Fruit fly (Drosophila melanogaster) whole organism, embryonic: ENCODE data around the gene Mer.

Experiments used
- Abd-B ChIP-seq: fragments of 200-800 bp; sonication (Bioruptor generic); optimal IDR thresholded peaks from 2 replicates; lab custom pipeline; 2018; ENCODE audit warnings: missing biosample characterization, mild to moderate bottlenecking, missing genetic modification characterization, moderate library complexity
- CG10654 ChIP-seq: fragments of 200-800 bp; sonication (Bioruptor generic); optimal IDR thresholded peaks from 2 replicates; lab custom pipeline; 2016; ENCODE audit warnings: missing biosample characterization, missing genetic modification characterization
- CG12155 ChIP-seq: fragments of 200-800 bp; sonication (Bioruptor generic); optimal IDR thresholded peaks from 3 replicates; lab custom pipeline; 2016; ENCODE audit warnings: missing biosample characterization, missing genetic modification characterization
- CG12299 ChIP-seq: fragments of 200-800 bp; sonication (Bioruptor generic); optimal IDR thresholded peaks from 2 replicates; lab custom pipeline; 2018; ENCODE audit warnings: missing biosample characterization, mild to moderate bottlenecking, missing genetic modification characterization
- CG12744 ChIP-seq: fragments of 200-800 bp; sonication (Bioruptor generic); optimal IDR thresholded peaks from 2 replicates; lab custom pipeline; 2016; ENCODE audit warnings: missing biosample characterization, missing genetic modification characterization
- CG13287 ChIP-seq: fragments of 200-800 bp; sonication (Bioruptor generic); IDR thresholded peaks from 2 replicates; pipeline ENCODE4 v1.3.6; 2022; ENCODE audit warnings: missing biosample characterization, missing genetic modification characterization; ENCODE audit not compliant: partially characterized antibody
- CG13424 ChIP-seq: fragments of 200-800 bp; sonication (Bioruptor generic); optimal IDR thresholded peaks from 2 replicates; lab custom pipeline; 2019; ENCODE audit warnings: missing biosample characterization, mild to moderate bottlenecking, missing genetic modification characterization, moderate library complexity
- CG13894 ChIP-seq: fragments of 200-800 bp; sonication (Bioruptor generic); optimal IDR thresholded peaks from 3 replicates; lab custom pipeline; 2018; ENCODE audit warnings: missing biosample characterization, mild to moderate bottlenecking, missing genetic modification characterization, moderate library complexity
- CG15479 ChIP-seq: fragments of 200-800 bp; sonication (Bioruptor generic); optimal IDR thresholded peaks from 3 replicates; lab custom pipeline; 2019; ENCODE audit warnings: missing biosample characterization, mild to moderate bottlenecking, missing genetic modification characterization, moderate library complexity
- CG2116 ChIP-seq: fragments of 200-800 bp; sonication (Bioruptor generic); optimal IDR thresholded peaks from 3 replicates; lab custom pipeline; 2018; ENCODE audit warnings: missing biosample characterization, mild to moderate bottlenecking, missing genetic modification characterization
- CG2889 ChIP-seq: fragments of 200-800 bp; sonication (Bioruptor generic); IDR thresholded peaks from 3 replicates; pipeline ENCODE4 v1.3.6; 2022; ENCODE audit warnings: missing biosample characterization, missing genetic modification characterization
- CG32767 ChIP-seq: fragments of 200-800 bp; sonication (Bioruptor generic); IDR thresholded peaks from 2 replicates; pipeline ENCODE4 v1.3.6; 2022; ENCODE audit warnings: missing biosample characterization, missing genetic modification characterization
- CG34422 ChIP-seq: fragments of 200-800 bp; sonication (Bioruptor generic); IDR thresholded peaks from 3 replicates; pipeline ENCODE4 v1.3.6; 2022; ENCODE audit warnings: missing biosample characterization, missing genetic modification characterization
- CG8478 ChIP-seq: fragments of >200 bp; optimal IDR thresholded peaks from 2 replicates; lab custom pipeline; 2018
- CTCF ChIP-seq: fragments of 200-800 bp; sonication (Bioruptor generic); optimal IDR thresholded peaks from 2 replicates; lab custom pipeline; 2017; ENCODE audit warnings: missing biosample characterization, mild to moderate bottlenecking, missing genetic modification characterization, moderate library complexity
- Eip74EF ChIP-seq, 2 experiments: fragments of 200-800 bp in 1 of 2; fragments of >200 bp in 1 of 2; sonication (Bioruptor generic) in 1 of 2; optimal IDR thresholded peaks; 2 replicates each; lab custom pipeline; 2017 to 2019; ENCODE audit warnings: missing biosample characterization in 2 of 2, missing genetic modification characterization in 2 of 2, mild to moderate bottlenecking in 1 of 2, moderate library complexity in 1 of 2
- Fer2 ChIP-seq: fragments of 200-800 bp; sonication (Bioruptor generic); optimal IDR thresholded peaks from 2 replicates; lab custom pipeline; 2018; ENCODE audit warnings: missing biosample characterization, mild to moderate bottlenecking, missing genetic modification characterization, moderate library complexity
- Hmr ChIP-seq: fragments of 200-800 bp; sonication (Bioruptor generic); optimal IDR thresholded peaks from 3 replicates; lab custom pipeline; 2017; ENCODE audit warnings: mild to moderate bottlenecking, missing biosample characterization, missing genetic modification reagents, missing genetic modification characterization
- Hr78 ChIP-seq, 2 experiments: fragments of 200-800 bp in 1 of 2; fragments of >200 bp in 1 of 2; sonication (Bioruptor generic) in 1 of 2; optimal IDR thresholded peaks; 2 replicates each; lab custom pipeline; 2017 to 2019; ENCODE audit warnings: missing biosample characterization in 2 of 2, missing genetic modification characterization in 2 of 2, mild to moderate bottlenecking in 1 of 2, moderate library complexity in 1 of 2
- MTF-1 ChIP-seq: fragments of 200-800 bp; sonication (Bioruptor generic); optimal IDR thresholded peaks from 2 replicates; lab custom pipeline; 2018; ENCODE audit warnings: missing biosample characterization, mild to moderate bottlenecking, missing genetic modification characterization, borderline replicate concordance
- PHDP ChIP-seq: fragments of 200-800 bp; sonication (Bioruptor generic); optimal IDR thresholded peaks from 3 replicates; lab custom pipeline; 2018; ENCODE audit warnings: missing biosample characterization, mild to moderate bottlenecking, missing genetic modification characterization, moderate library complexity
- Pdp1 ChIP-seq, 2 experiments: fragments of 200-800 bp; sonication (Bioruptor generic); optimal IDR thresholded peaks; 3 replicates each; lab custom pipeline; 2016; ENCODE audit warnings: missing biosample characterization in 2 of 2, missing genetic modification characterization in 2 of 2, mild to moderate bottlenecking in 1 of 2, moderate library complexity in 1 of 2
- Rfx ChIP-seq: fragments of 200-800 bp; sonication (Bioruptor generic); IDR thresholded peaks from 2 replicates; pipeline ENCODE4 v1.3.6; 2022; ENCODE audit warnings: missing biosample characterization, missing genetic modification characterization
- abd-A ChIP-seq: fragments of 200-800 bp; sonication (Bioruptor generic); optimal IDR thresholded peaks from 3 replicates; lab custom pipeline; 2019; ENCODE audit warnings: missing biosample characterization, mild to moderate bottlenecking, missing genetic modification characterization, moderate library complexity
- aop ChIP-seq: fragments of 200-800 bp; sonication (Bioruptor generic); IDR thresholded peaks from 2 replicates; pipeline ENCODE4 v1.3.6; 2022; ENCODE audit warnings: missing biosample characterization, missing genetic modification characterization
- cad ChIP-seq: fragments of >200 bp; optimal IDR thresholded peaks from 2 replicates; lab custom pipeline; 2017; ENCODE audit warnings: missing biosample characterization, missing genetic modification characterization
- chm ChIP-seq: fragments of 200-800 bp; sonication (Bioruptor generic); IDR thresholded peaks from 2 replicates; pipeline ENCODE4 v1.3.6; 2022; ENCODE audit warnings: missing biosample characterization, missing genetic modification characterization
- corto ChIP-seq: fragments of 200-800 bp; sonication (Bioruptor generic); optimal IDR thresholded peaks from 2 replicates; lab custom pipeline; 2016; ENCODE audit warnings: missing biosample characterization, mild to moderate bottlenecking, missing genetic modification characterization, moderate library complexity
- dmrt11E ChIP-seq: fragments of 200-800 bp; sonication (Bioruptor generic); optimal IDR thresholded peaks from 3 replicates; lab custom pipeline; 2018; ENCODE audit warnings: missing biosample characterization, mild to moderate bottlenecking, missing genetic modification characterization, moderate library complexity
- ewg ChIP-seq: fragments of 200-800 bp; sonication (Bioruptor generic); optimal IDR thresholded peaks from 3 replicates; lab custom pipeline; 2017; ENCODE audit warnings: mild to moderate bottlenecking, missing biosample characterization, missing genetic modification reagents, missing genetic modification characterization
- grn ChIP-seq: fragments of 200-800 bp; sonication (Bioruptor generic); optimal IDR thresholded peaks from 3 replicates; lab custom pipeline; 2017; ENCODE audit warnings: missing biosample characterization, missing genetic modification characterization
- insv ChIP-seq, 2 experiments: fragments of 200-800 bp; sonication (Bioruptor generic); optimal IDR thresholded peaks; 3 replicates each; lab custom pipeline; 2016 to 2018; ENCODE audit warnings: missing biosample characterization in 2 of 2, missing genetic modification characterization in 2 of 2
- kah ChIP-seq: fragments of 200-800 bp; sonication (Bioruptor generic); optimal IDR thresholded peaks from 2 replicates; lab custom pipeline; 2018; ENCODE audit warnings: missing biosample characterization, mild to moderate bottlenecking, missing genetic modification characterization
- lmd ChIP-seq: fragments of 200-800 bp; sonication (Bioruptor generic); IDR thresholded peaks from 2 replicates; pipeline ENCODE4 v1.3.6; 2022; ENCODE audit warnings: missing biosample characterization, missing genetic modification characterization
- nom ChIP-seq: fragments of 200-800 bp; sonication (Bioruptor generic); optimal IDR thresholded peaks from 2 replicates; lab custom pipeline; 2017; ENCODE audit warnings: missing biosample characterization, missing genetic modification characterization, mild to moderate bottlenecking, moderate library complexity, missing genetic modification reagents
- pfk ChIP-seq: fragments of 200-800 bp; sonication (Bioruptor generic); optimal IDR thresholded peaks from 2 replicates; lab custom pipeline; 2018; ENCODE audit warnings: missing biosample characterization, mild to moderate bottlenecking, missing genetic modification characterization, moderate library complexity
- pzg ChIP-seq: fragments of 200-800 bp; sonication (Bioruptor generic); optimal IDR thresholded peaks from 3 replicates; lab custom pipeline; 2018; ENCODE audit warnings: missing biosample characterization, mild to moderate bottlenecking, missing genetic modification characterization, moderate library complexity
- scrt ChIP-seq: fragments of 200-800 bp; sonication (Bioruptor generic); optimal IDR thresholded peaks from 2 replicates; lab custom pipeline; 2018; ENCODE audit warnings: missing biosample characterization, mild to moderate bottlenecking, missing genetic modification characterization, moderate library complexity
- sqz ChIP-seq: fragments of 200-800 bp; sonication (Bioruptor generic); optimal IDR thresholded peaks from 3 replicates; lab custom pipeline; 2018; ENCODE audit warnings: missing biosample characterization, mild to moderate bottlenecking, missing genetic modification characterization
- stc ChIP-seq: fragments of 200-800 bp; sonication (Bioruptor generic); IDR thresholded peaks from 2 replicates; pipeline ENCODE4 v1.3.6; 2022; ENCODE audit warnings: missing biosample characterization, missing genetic modification characterization
- tio ChIP-seq: fragments of 200-800 bp; sonication (Bioruptor generic); optimal IDR thresholded peaks from 2 replicates; lab custom pipeline; 2017; ENCODE audit warnings: missing biosample characterization, missing genetic modification characterization, inconsistent platforms
- yki ChIP-seq: fragments of >200 bp; optimal IDR thresholded peaks from 3 replicates; lab custom pipeline; 2018

Mer gene

dm6 chrX:19717988-19718973 is 25.0 kb upstream of the Mer start, which contains the start of gene CG12531 (continued):
- TF ChIP-seq CTCF (peak; percentile 89), grn (GFP tag; lab: Kevin White, UChicago) (no peak), CG13424 (tag; lab: Kevin White, UChicago) (no peak), MTF-1 (GFP tag; lab: Kevin White, UChicago) (no peak), Rfx (no peak), Abd-B (GFP tag; lab: Kevin White, UChicago) (no peak), sqz (no peak), dmrt11E (no peak), CG8478 (lab: Kevin White, UChicago) (peak; percentile 22), CG32767 (GFP tag; lab: Robert Waterston, UW) (peak; percentile 61; the same call in 1 of the 2 replicates), CG13894 (tag; lab: Kevin White, UChicago) (peak; percentile 24), insv (GFP tag; optimal IDR thresholded peaks at IDR 0.05; lab: Kevin White, UChicago) (no peak), CG12155 (GFP tag; lab: Kevin White, UChicago) (peak; percentile 77), kah (GFP tag; lab: Kevin White, UChicago) (no peak), Hr78 (GFP tag; optimal IDR thresholded peaks at IDR 0.05; lab: Kevin White, UChicago) (no peak), CG15479 (GFP tag; lab: Kevin White, UChicago) (no peak), stc (GFP tag; lab: Robert Waterston, UW) (no peak), CG10654 (GFP tag; lab: Kevin White, UChicago) (no peak), CG13287 (GFP tag; lab: Robert Waterston, UW) (no peak), cad (GFP tag; lab: Kevin White, UChicago) (no peak), yki (lab: Kevin White, UChicago) (peak; percentile 7), scrt (GFP tag; lab: Kevin White, UChicago) (peak; percentile 50), ewg (GFP tag; lab: Kevin White, UChicago) (peak; percentile 90), PHDP (no peak), Eip74EF (GFP tag; optimal IDR thresholded peaks at IDR 0.05; lab: Kevin White, UChicago) (no peak), aop (no peak), pfk (GFP tag; lab: Kevin White, UChicago) (no peak), CG12744 (GFP tag; lab: Kevin White, UChicago) (no peak), nom (no peak), corto (GFP tag; lab: Kevin White, UChicago) (no peak), tio (GFP tag; lab: Kevin White, UChicago) (no peak), Hmr (GFP tag; lab: Kevin White, UChicago) (no peak), abd-A (tag; lab: Kevin White, UChicago) (peak; percentile 14), CG2116 (GFP tag; lab: Kevin White, UChicago) (no peak), CG12299 (no peak), CG34422 (no peak), pzg (peak; percentile 10), lmd (GFP tag; lab: Robert Waterston, UW) (no peak), Fer2 (no peak), chm (GFP tag; lab: Robert Waterston, UW) (no peak), CG2889 (GFP tag; lab: Robert Waterston, UW) (no peak), Pdp1 (GFP tag; optimal IDR thresholded peaks at IDR 0.05; lab: Kevin White, UChicago) (peak in 1 of 2 experiments; percentile 57)
